Fruit fly (Drosophila melanogaster) whole organism, wandering third instar larva: ENCODE data around the gene Ir25a.

ENCODE experiments used
- CG32264 ChIP-seq: fragments of 200-800 bp; sonication (Bioruptor generic); optimal IDR thresholded peaks from 2 replicates; lab custom pipeline; 2016; ENCODE audit warnings: missing biosample characterization, missing genetic modification characterization
- CG9705 ChIP-seq: fragments of 200-800 bp; sonication (Bioruptor generic); optimal IDR thresholded peaks from 2 replicates; lab custom pipeline; 2018; ENCODE audit warnings: missing biosample characterization, mild to moderate bottlenecking, missing genetic modification characterization
- CrebA ChIP-seq: fragments of 200-800 bp; sonication (Bioruptor generic); optimal IDR thresholded peaks from 2 replicates; lab custom pipeline; 2016; ENCODE audit warnings: missing biosample characterization, mild to moderate bottlenecking, missing genetic modification characterization, borderline replicate concordance
- Dfd ChIP-seq: fragments of >200 bp; optimal IDR thresholded peaks from 2 replicates; lab custom pipeline; 2017; ENCODE audit warnings: missing biosample characterization, missing genetic modification characterization
- Dif ChIP-seq: fragments of 200-275, 200-300 bp; sonication (Bioruptor generic); optimal IDR thresholded peaks from 2 replicates; lab custom pipeline; 2018; ENCODE audit warnings: missing biosample characterization, missing genetic modification characterization; ENCODE audit not compliant: partially characterized antibody
- GATAd ChIP-seq: sonication (Bioruptor generic); optimal IDR thresholded peaks from 2 replicates; lab custom pipeline; 2016; ENCODE audit warnings: missing biosample characterization, missing genetic modification characterization
- HLH106 ChIP-seq: fragments of 200-800 bp; optimal IDR thresholded peaks from 3 replicates; lab custom pipeline; 2019; ENCODE audit warnings: missing biosample characterization, mild to moderate bottlenecking, missing genetic modification characterization, moderate library complexity
- Hnf4 ChIP-seq: fragments of 200-800 bp; sonication (Bioruptor generic); optimal IDR thresholded peaks from 2 replicates; lab custom pipeline; 2016; ENCODE audit warnings: missing biosample characterization, mild to moderate bottlenecking, missing genetic modification characterization
- Hr78 ChIP-seq: fragments of >200 bp; optimal IDR thresholded peaks from 2 replicates; lab custom pipeline; 2017; ENCODE audit warnings: missing biosample characterization, missing genetic modification characterization
- Hr83 ChIP-seq: fragments of 200-300 bp; sonication (Bioruptor generic); optimal IDR thresholded peaks from 2 replicates; lab custom pipeline; 2016; ENCODE audit warnings: missing biosample characterization, mild to moderate bottlenecking, missing genetic modification characterization, moderate library complexity; ENCODE audit not compliant: poor library complexity, severe bottlenecking
- Jra ChIP-seq: sonication (Bioruptor generic); optimal IDR thresholded peaks from 2 replicates; lab custom pipeline; 2016; ENCODE audit warnings: missing biosample characterization, missing genetic modification characterization
- Myc ChIP-seq: fragments of >200 bp; optimal IDR thresholded peaks from 2 replicates; lab custom pipeline; 2017
- N ChIP-seq: fragments of >200 bp; optimal IDR thresholded peaks from 2 replicates; lab custom pipeline; 2018; ENCODE audit warnings: missing biosample characterization, missing external identifiers, missing genetic modification characterization
- OdsH ChIP-seq: fragments of 200-800 bp; sonication (Bioruptor generic); optimal IDR thresholded peaks from 2 replicates; lab custom pipeline; 2016; ENCODE audit warnings: missing biosample characterization, mild to moderate bottlenecking, missing genetic modification characterization
- Sp1 ChIP-seq: fragments of 200-800 bp; sonication (Bioruptor generic); optimal IDR thresholded peaks from 3 replicates; lab custom pipeline; 2019; ENCODE audit warnings: missing biosample characterization, mild to moderate bottlenecking, missing genetic modification characterization, moderate library complexity
- Vsx2 ChIP-seq: fragments of 200-300, 225-300 bp; sonication (Bioruptor generic); optimal IDR thresholded peaks from 2 replicates; lab custom pipeline; 2018; ENCODE audit warnings: missing biosample characterization, missing genetic modification characterization; ENCODE audit not compliant: partially characterized antibody
- br ChIP-seq: fragments of 200-800 bp; sonication (Bioruptor generic); optimal IDR thresholded peaks from 2 replicates; lab custom pipeline; 2016; ENCODE audit warnings: missing biosample characterization, missing genetic modification characterization
- brk ChIP-seq: fragments of 200-800 bp; sonication (Bioruptor generic); optimal IDR thresholded peaks from 2 replicates; lab custom pipeline; 2016; ENCODE audit warnings: missing biosample characterization, mild to moderate bottlenecking, missing genetic modification characterization
- dl ChIP-seq, 2 experiments: fragments of 175-275, 200-275 bp in 1 of 2; fragments of 200-275 bp in 1 of 2; sonication (Bioruptor generic); optimal IDR thresholded peaks; lab custom pipeline; 2018; ENCODE audit warnings: mild to moderate bottlenecking in 2 of 2, missing biosample characterization in 2 of 2, missing genetic modification characterization in 2 of 2, moderate library complexity in 2 of 2; ENCODE audit not compliant: partially characterized antibody in 2 of 2, insufficient read depth in 1 of 2
- dmrt93B ChIP-seq: fragments of 200-800 bp; sonication (Bioruptor generic); optimal IDR thresholded peaks from 2 replicates; lab custom pipeline; 2018; ENCODE audit warnings: missing biosample characterization, mild to moderate bottlenecking, missing genetic modification characterization
- dsf ChIP-seq: sonication (Bioruptor generic); optimal IDR thresholded peaks from 2 replicates; lab custom pipeline; 2016; ENCODE audit warnings: missing biosample characterization, missing genetic modification characterization, borderline replicate concordance
- ey ChIP-seq: fragments of 200-800 bp; sonication (Bioruptor generic); optimal IDR thresholded peaks from 2 replicates; lab custom pipeline; 2016; ENCODE audit warnings: missing biosample characterization, missing genetic modification characterization
- foxo ChIP-seq, 2 experiments: fragments of 200-800 bp; sonication (Bioruptor generic); optimal IDR thresholded peaks; 2 replicates in 1 of 2; 3 replicates in 1 of 2; lab custom pipeline; 2016 to 2017; ENCODE audit warnings: missing biosample characterization in 2 of 2, missing genetic modification characterization in 2 of 2
- fru ChIP-seq: fragments of 200-800 bp; sonication (Bioruptor generic); optimal IDR thresholded peaks from 3 replicates; lab custom pipeline; 2016; ENCODE audit warnings: missing biosample characterization, mild to moderate bottlenecking, missing genetic modification characterization
- h ChIP-seq: fragments of 200-800 bp; sonication (Bioruptor generic); optimal IDR thresholded peaks from 3 replicates; lab custom pipeline; 2016; ENCODE audit warnings: missing biosample characterization, mild to moderate bottlenecking, missing genetic modification characterization
- jim ChIP-seq: fragments of 175-275, 200-325 bp; sonication (Bioruptor generic); optimal IDR thresholded peaks from 2 replicates; lab custom pipeline; 2016; ENCODE audit warnings: missing biosample characterization, mild to moderate bottlenecking, missing genetic modification characterization
- lola ChIP-seq: fragments of >200 bp; optimal IDR thresholded peaks from 2 replicates; lab custom pipeline; 2017; ENCODE audit warnings: missing biosample characterization, missing genetic modification characterization
- pan ChIP-seq: fragments of >200 bp; optimal IDR thresholded peaks from 2 replicates; lab custom pipeline; 2017
- sv ChIP-seq: fragments of 200-800 bp; sonication (Bioruptor generic); optimal IDR thresholded peaks from 3 replicates; lab custom pipeline; 2016; ENCODE audit warnings: missing biosample characterization, missing genetic modification characterization
- usp ChIP-seq: fragments of >200 bp; optimal IDR thresholded peaks from 2 replicates; lab custom pipeline; 2017; ENCODE audit warnings: missing biosample characterization, missing genetic modification characterization
- woc ChIP-seq: sonication (Bioruptor generic); optimal IDR thresholded peaks from 2 replicates; lab custom pipeline; 2016; ENCODE audit warnings: missing biosample characterization, mild to moderate bottlenecking, missing genetic modification characterization

The Ir25a gene

DNA sequence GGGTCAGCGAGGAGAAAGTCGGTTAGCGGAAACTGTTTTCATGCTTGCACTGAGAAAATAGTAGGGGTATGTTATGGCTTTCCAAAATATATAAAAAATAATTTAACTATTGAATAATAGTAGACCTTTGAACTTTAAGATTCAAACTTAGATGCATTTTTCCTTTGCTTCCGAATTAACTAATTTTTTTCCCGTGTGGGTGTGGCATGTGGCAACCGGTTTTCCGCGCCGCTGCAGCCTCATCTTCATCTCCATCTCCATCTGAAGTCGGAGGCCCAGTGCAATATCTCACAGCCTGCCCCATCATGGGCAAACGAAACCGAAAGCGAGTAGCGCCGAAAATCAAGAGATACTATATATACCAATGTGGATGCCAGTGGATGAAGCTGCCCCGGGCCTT lies 37.5 kb downstream of the Ir25a start:
- no peak for TF ChIP-seq Jra
- TF ChIP-seq foxo (GFP tag; optimal IDR thresholded peaks at IDR 0.05; lab: Kevin White, UChicago): peak in 1 of 2 experiments; percentile 44
- no peak for TF ChIP-seq CrebA (GFP tag; lab: Kevin White, UChicago)
- TF ChIP-seq pan (lab: Kevin White, UChicago): no peak
- no peak for TF ChIP-seq N (GFP tag; lab: Kevin White, UChicago)
- TF ChIP-seq fru (GFP tag; lab: Kevin White, UChicago): peak; percentile 51
- TF ChIP-seq h (GFP tag; lab: Kevin White, UChicago): no peak
- TF ChIP-seq Vsx2 (GFP tag; lab: Kevin White, UChicago): no peak
- no peak for TF ChIP-seq CG32264
- TF ChIP-seq CG9705 (GFP tag; lab: Kevin White, UChicago): no peak
- TF ChIP-seq Myc (lab: Kevin White, UChicago): no peak
- no peak for TF ChIP-seq brk (GFP tag; lab: Kevin White, UChicago)
- no peak for TF ChIP-seq woc (GFP tag; lab: Kevin White, UChicago)
- TF ChIP-seq GATAd (GFP tag; lab: Kevin White, UChicago): no peak
- no peak for TF ChIP-seq Sp1 (GFP tag; lab: Kevin White, UChicago)
- no peak for TF ChIP-seq dsf
- TF ChIP-seq dmrt93B (GFP tag; lab: Kevin White, UChicago): peak; percentile 59
- TF ChIP-seq Hr78 (GFP tag; lab: Kevin White, UChicago): no peak
- TF ChIP-seq Hr83 (GFP tag; lab: Kevin White, UChicago): no peak
- TF ChIP-seq lola (GFP tag; lab: Kevin White, UChicago): no peak
- no peak for TF ChIP-seq jim
- TF ChIP-seq dl (GFP tag; optimal IDR thresholded peaks at IDR 0.05; lab: Kevin White, UChicago; ENCODE audit: insufficient read depth in 1 of 2, partially characterized antibody in 2 of 2): no peak
- TF ChIP-seq br (GFP tag; lab: Kevin White, UChicago): peak; percentile 25
- TF ChIP-seq Dfd: no peak
- peak; percentile 80 for TF ChIP-seq HLH106
- no peak for TF ChIP-seq ey (GFP tag; lab: Kevin White, UChicago)
- no peak for TF ChIP-seq usp (GFP tag; lab: Kevin White, UChicago)
- TF ChIP-seq OdsH: peak; percentile 1
- TF ChIP-seq, all 38 proteins: peak for 6

DNA sequence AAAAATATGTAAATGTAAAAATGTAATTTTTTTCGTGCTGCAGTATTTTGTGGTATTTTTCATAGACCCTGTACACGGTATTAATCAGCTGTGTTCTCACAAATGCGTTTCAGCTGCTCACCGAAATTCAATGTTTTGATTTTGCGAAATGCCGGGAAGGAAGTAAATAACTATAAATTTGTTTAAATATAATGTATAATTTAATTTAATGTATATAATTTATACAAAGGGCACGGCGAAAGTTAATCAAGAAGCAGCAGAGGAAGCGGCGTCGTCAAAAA lies 40.6 kb downstream of the Ir25a start, which contains the start of gene CG3294:
TSS of gene CG3294 (plus strand) at position 26 of the 281 bp plus-strand sequence.
- TF ChIP-seq Sp1 (GFP tag; lab: Kevin White, UChicago): no peak
- no peak for TF ChIP-seq OdsH
- TF ChIP-seq Hnf4: no peak
- no peak for TF ChIP-seq CG32264
- no peak for TF ChIP-seq Hr83 (GFP tag; lab: Kevin White, UChicago)
- no peak for TF ChIP-seq Dfd
- no peak for TF ChIP-seq Dif (GFP tag; lab: Kevin White, UChicago)
- TF ChIP-seq jim: no peak
- TF ChIP-seq dl (GFP tag; optimal IDR thresholded peaks at IDR 0.05; lab: Kevin White, UChicago; ENCODE audit: insufficient read depth in 1 of 2, partially characterized antibody in 2 of 2): no peak
- TF ChIP-seq h (GFP tag; lab: Kevin White, UChicago): no peak
- no peak for TF ChIP-seq sv (GFP tag; lab: Kevin White, UChicago)
- no peak for TF ChIP-seq Myc (lab: Kevin White, UChicago)
- no peak for TF ChIP-seq Jra
- no peak for TF ChIP-seq dmrt93B (GFP tag; lab: Kevin White, UChicago)
- TF ChIP-seq brk (GFP tag; lab: Kevin White, UChicago): no peak

DNA sequence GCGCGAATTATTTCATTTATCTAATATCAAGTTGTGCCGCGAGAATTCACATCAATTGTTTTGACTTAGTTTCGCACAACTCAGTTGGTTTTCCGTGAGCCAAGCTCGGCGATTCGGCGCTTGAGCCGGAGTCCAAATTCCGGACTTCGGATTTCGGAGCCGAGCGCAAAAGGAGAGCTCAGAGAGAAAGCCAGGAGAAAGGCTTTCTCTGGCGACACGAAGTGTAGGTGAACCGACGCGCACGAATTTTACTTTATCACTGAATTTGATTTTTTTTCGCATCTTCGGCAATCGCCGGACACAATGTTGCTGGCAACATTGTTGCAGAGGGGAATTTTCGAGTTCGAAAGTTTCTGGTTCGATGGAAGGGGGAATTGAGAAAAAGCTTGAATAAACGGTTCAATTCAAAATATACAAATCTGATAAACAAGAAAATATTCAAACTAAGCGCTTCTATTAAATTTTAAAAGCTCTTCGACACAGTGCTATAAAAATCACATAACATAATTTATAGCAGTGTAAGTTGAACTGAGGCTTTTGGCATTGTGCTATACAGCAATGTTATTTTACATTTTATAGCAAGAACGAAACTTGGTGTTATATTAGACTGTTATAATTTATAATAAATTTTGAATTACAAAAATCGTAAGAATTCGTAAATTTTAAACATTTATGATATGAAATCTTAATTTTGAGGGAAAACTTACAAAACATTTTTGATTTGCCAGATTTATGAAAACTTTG lies 41.1 kb downstream of the Ir25a start, which contains the start of gene fipi:
TSS of gene fipi (minus strand) at position 265 of the 744 bp plus-strand sequence.
- TF ChIP-seq Myc (lab: Kevin White, UChicago) (peak; percentile 60), dsf (no peak)
